Worm (Caenorhabditis elegans): ENCODE measurements around the gene mec-18.
A peak's percentile ranks its signal among the peaks of the same experiment; 100 is the strongest.

Gene mec-18

ce11 chrX:4266178-4266931 lies 7.7 kb downstream of the mec-18 start (continued):
- peak; percentile 17 for TF ChIP-seq pha-4 (tag; optimal IDR thresholded peaks at IDR 0.05)

- TF ChIP-seq K11D2.4 (GFP tag; IDR thresholded peaks at IDR 0.05): peak; percentile 50; the same call in 1 of the 2 replicates
- TF ChIP-seq akir-1 (GFP tag; optimal IDR thresholded peaks at IDR 0.05): no peak
- 0 out of 2 replicates have a peak, but pooled peaks have one; percentile 26 for TF ChIP-seq bed-2 (GFP tag; IDR thresholded peaks at IDR 0.05)
- peak; percentile 77 for TF ChIP-seq egrh-3 (GFP tag; IDR thresholded peaks at IDR 0.05)
- TF ChIP-seq zfh-2 (GFP tag; conservative IDR thresholded peaks at IDR 0.05): peak; percentile 89
- TF ChIP-seq nhr-90 (tag; optimal IDR thresholded peaks at IDR 0.05): peak; percentile 3
- peak; percentile 16 for TF ChIP-seq attf-5 (GFP tag; optimal IDR thresholded peaks at IDR 0.05)
- TF ChIP-seq snpc-1.3 (tag; optimal IDR thresholded peaks at IDR 0.05; ENCODE audit: insufficient read depth): no peak
- no peak for TF ChIP-seq hlh-12 (tag; optimal IDR thresholded peaks at IDR 0.05)
- no peak for TF ChIP-seq madf-8 (GFP tag; conservative IDR thresholded peaks at IDR 0.05)
- no peak for TF ChIP-seq ama-1 (optimal IDR thresholded peaks at IDR 0.05)
- TF ChIP-seq ama-1 (GFP tag; optimal IDR thresholded peaks at IDR 0.05): no peak
- no peak for TF ChIP-seq cebp-1 (GFP tag; IDR thresholded peaks at IDR 0.05)
- TF ChIP-seq cebp-1 (tag; optimal IDR thresholded peaks at IDR 0.05): peak; percentile 60
- TF ChIP-seq B0035.1 (tag; optimal IDR thresholded peaks at IDR 0.05): no peak
- TF ChIP-seq F52B5.7 (tag; optimal IDR thresholded peaks at IDR 0.05): no peak
- no peak for TF ChIP-seq let-607 (tag; optimal IDR thresholded peaks at IDR 0.05)
- no peak for TF ChIP-seq egl-18 (GFP tag; IDR thresholded peaks at IDR 0.05)
- peak; percentile 35 for TF ChIP-seq lin-40 (tag; optimal IDR thresholded peaks at IDR 0.05)
- TF ChIP-seq mcd-1 (GFP tag; IDR thresholded peaks at IDR 0.05): no peak
- TF ChIP-seq nhr-80 (tag; optimal IDR thresholded peaks at IDR 0.05): peak; percentile 52
- no peak for TF ChIP-seq ztf-22 (GFP tag; optimal IDR thresholded peaks at IDR 0.05)
- TF ChIP-seq F22D6.2 (tag; optimal IDR thresholded peaks at IDR 0.05): peak; percentile 3
- peak; percentile 52 for TF ChIP-seq ceh-27 (GFP tag; optimal IDR thresholded peaks at IDR 0.05)
- TF ChIP-seq hmg-1.2 (GFP tag; IDR thresholded peaks at IDR 0.05): peak; percentile 64; the same call in 1 of the 2 replicates
These were observed 8.6 kb downstream of the mec-18 start, which contains the start of gene coel-1 for ce11 chrX:4265283-4265907. Gene coel-1, plus strand, starts transcription at chrX:4265663.

ce11 chrX:4263820-4264219 lies 10.2 kb downstream of the mec-18 start:
- TF ChIP-seq akir-1 (GFP tag; optimal IDR thresholded peaks at IDR 0.05) (no peak), hlh-26 (GFP tag; conservative IDR thresholded peaks at IDR 0.05) (no peak), K11D2.4 (GFP tag; IDR thresholded peaks at IDR 0.05) (no peak), ceh-58 (GFP tag; IDR thresholded peaks at IDR 0.05) (no peak), zfh-2 (GFP tag; conservative IDR thresholded peaks at IDR 0.05) (no peak), B0019.2 (GFP tag; conservative IDR thresholded peaks at IDR 0.05) (no peak), B0261.1 (tag; optimal IDR thresholded peaks at IDR 0.05) (no peak), let-526 (GFP tag; IDR thresholded peaks at IDR 0.05) (no peak)

ce11 chrX:4260297-4260696 lies 13.7 kb downstream of the mec-18 start, which contains the start of gene C52B9.4:
Gene C52B9.4, plus strand, starts transcription at chrX:4260652.
- 0 out of 2 replicates have a peak, but pooled peaks have one; percentile 47 for TF ChIP-seq aptf-2 (GFP tag; conservative IDR thresholded peaks at IDR 0.05)
- TF ChIP-seq lin-40 (tag; optimal IDR thresholded peaks at IDR 0.05): peak; percentile 28
- peak; percentile 56; the same call in 1 of the 2 replicates for TF ChIP-seq hmg-1.2 (GFP tag; IDR thresholded peaks at IDR 0.05)
- peak in 1 of 2 experiments; percentile 8 for TF ChIP-seq let-607 (tag; optimal IDR thresholded peaks at IDR 0.05)
- peak; percentile 19 for TF ChIP-seq attf-5 (GFP tag; optimal IDR thresholded peaks at IDR 0.05)
- no peak for TF ChIP-seq madf-10 (tag; optimal IDR thresholded peaks at IDR 0.05)
- TF ChIP-seq hrde-1 (tag; optimal IDR thresholded peaks at IDR 0.05; ENCODE audit: borderline replicate concordance): no peak
- TF ChIP-seq nhr-80 (tag; optimal IDR thresholded peaks at IDR 0.05): peak; percentile 16
